Fruit fly (Drosophila melanogaster) whole organism, pupa: ENCODE measurements around the gene Liprin-beta.

Source experiments
- CG13204 ChIP-seq: fragments of 200-800 bp; sonication (Bioruptor generic); optimal IDR thresholded peaks from 2 replicates; lab custom pipeline; 2018; ENCODE audit warnings: missing biosample characterization, mild to moderate bottlenecking, missing genetic modification characterization, moderate library complexity
- CG14655 ChIP-seq: fragments of 200-800 bp; sonication (Bioruptor generic); optimal IDR thresholded peaks from 3 replicates; lab custom pipeline; 2017; ENCODE audit warnings: mild to moderate bottlenecking, missing biosample characterization, missing genetic modification reagents, missing genetic modification characterization
- CG15710 ChIP-seq: fragments of 200-800 bp; sonication (Bioruptor generic); optimal IDR thresholded peaks from 2 replicates; lab custom pipeline; 2018; ENCODE audit warnings: missing biosample characterization, mild to moderate bottlenecking, missing genetic modification characterization, moderate library complexity
- CG17806 ChIP-seq: fragments of 200-800 bp; sonication (Bioruptor generic); optimal IDR thresholded peaks from 2 replicates; lab custom pipeline; 2018; ENCODE audit warnings: missing biosample characterization, mild to moderate bottlenecking, missing genetic modification characterization, moderate library complexity
- CG34367 ChIP-seq: fragments of 200-800 bp; sonication (Bioruptor generic); optimal IDR thresholded peaks from 2 replicates; lab custom pipeline; 2018; ENCODE audit warnings: missing biosample characterization, mild to moderate bottlenecking, missing genetic modification characterization
- CG4496 ChIP-seq: fragments of 200-800 bp; sonication (Bioruptor generic); IDR thresholded peaks from 3 replicates; pipeline ENCODE4 v1.3.6; 2022; ENCODE audit warnings: missing biosample characterization, missing genetic modification characterization
- CG8301 ChIP-seq: fragments of 200-800 bp; sonication (Bioruptor generic); optimal IDR thresholded peaks from 2 replicates; lab custom pipeline; 2018; ENCODE audit warnings: missing biosample characterization, mild to moderate bottlenecking, missing genetic modification characterization
- CG9948 ChIP-seq: fragments of 200-800 bp; sonication (Bioruptor generic); optimal IDR thresholded peaks from 2 replicates; lab custom pipeline; 2018; ENCODE audit warnings: missing biosample characterization, mild to moderate bottlenecking, missing genetic modification characterization, moderate library complexity
- D1 ChIP-seq: fragments of 200-800 bp; sonication (Bioruptor generic); optimal IDR thresholded peaks from 2 replicates; lab custom pipeline; 2018; ENCODE audit warnings: missing biosample characterization, mild to moderate bottlenecking, missing genetic modification characterization, moderate library complexity
- EcR ChIP-seq: fragments of 200-800 bp; sonication (Bioruptor generic); optimal IDR thresholded peaks from 3 replicates; lab custom pipeline; 2019; ENCODE audit warnings: missing biosample characterization, missing genetic modification characterization, mild to moderate bottlenecking, moderate library complexity, missing genetic modification reagents
- Pif1A ChIP-seq: fragments of 200-800 bp; sonication (Bioruptor generic); optimal IDR thresholded peaks from 3 replicates; lab custom pipeline; 2016; ENCODE audit warnings: missing biosample characterization, missing genetic modification characterization
- Pif1B ChIP-seq: fragments of 200-800 bp; sonication (Bioruptor generic); optimal IDR thresholded peaks from 3 replicates; lab custom pipeline; 2016; ENCODE audit warnings: missing biosample characterization, missing genetic modification characterization
- Snoo ChIP-seq: fragments of 200-800 bp; sonication (Bioruptor generic); optimal IDR thresholded peaks from 3 replicates; lab custom pipeline; 2017; ENCODE audit warnings: missing biosample characterization, mild to moderate bottlenecking, missing genetic modification characterization, inconsistent platforms
- gl ChIP-seq: fragments of 200-800 bp; sonication (Bioruptor generic); optimal IDR thresholded peaks from 2 replicates; lab custom pipeline; 2018; ENCODE audit warnings: missing biosample characterization, mild to moderate bottlenecking, missing genetic modification characterization

- TF ChIP-seq Snoo (tag; lab: Kevin White, UChicago): no peak
- TF ChIP-seq EcR (GFP tag; lab: Kevin White, UChicago): no peak
- no peak for TF ChIP-seq CG4496 (GFP tag; lab: Robert Waterston, UW)
- no peak for TF ChIP-seq CG17806
- no peak for TF ChIP-seq CG13204 (GFP tag; lab: Kevin White, UChicago)
- no peak for TF ChIP-seq CG34367 (tag; lab: Kevin White, UChicago)
- no peak for TF ChIP-seq CG9948 (tag; lab: Kevin White, UChicago)
- no peak for TF ChIP-seq D1 (tag; lab: Kevin White, UChicago)
- no peak for TF ChIP-seq Pif1B (GFP tag; lab: Kevin White, UChicago)
- TF ChIP-seq gl (tag; lab: Kevin White, UChicago): no peak
- TF ChIP-seq CG8301 (tag; lab: Kevin White, UChicago): no peak
- TF ChIP-seq Pif1A: no peak
- TF ChIP-seq CG14655 (GFP tag; lab: Kevin White, UChicago): no peak
- no peak for TF ChIP-seq CG15710 (tag; lab: Kevin White, UChicago)
Measured at dm6 chr3L:13502484-13503109, 10.5 kb upstream of the Liprin-beta start, which contains the start of gene Spt20.
